Fruit fly (Drosophila melanogaster): ENCODE measurements around the gene CG18787.

Gene CG18787

DNA sequence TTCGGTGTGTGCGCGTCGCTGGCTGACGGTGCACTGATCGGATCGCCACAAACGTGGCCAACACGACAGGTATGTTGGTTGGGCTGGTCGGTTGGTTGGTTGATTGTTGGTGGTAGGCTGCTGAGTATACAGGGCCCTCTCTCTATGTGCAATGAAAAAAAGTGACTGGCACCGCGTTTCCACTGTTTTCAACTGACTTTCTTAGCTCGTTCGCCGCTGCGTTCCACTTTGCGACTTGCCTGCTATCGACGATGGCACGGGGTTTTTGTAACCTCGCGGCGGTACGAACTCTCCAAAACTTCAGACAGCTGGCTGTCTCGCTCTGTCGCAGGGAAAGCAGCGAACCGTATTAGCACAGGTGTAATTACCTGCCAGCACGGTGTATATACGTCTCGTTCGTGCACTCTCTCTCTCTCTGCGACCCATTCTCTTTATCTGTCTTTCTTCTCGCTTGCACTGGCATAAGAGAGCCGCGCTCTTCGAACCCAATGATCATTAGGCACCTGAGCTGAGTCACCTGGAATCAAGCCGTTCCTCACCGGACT, 28.2 kb downstream of the CG18787 start (continued):
- peak; percentile 81 for TF ChIP-seq CG10543 (GFP tag; optimal IDR thresholded peaks at IDR 0.05)
- no peak for TF ChIP-seq CG17385 (GFP tag; optimal IDR thresholded peaks at IDR 0.05)
- no peak for TF ChIP-seq CG3838 (GFP tag; optimal IDR thresholded peaks at IDR 0.05)
- no peak for TF ChIP-seq CG14710 (tag; optimal IDR thresholded peaks at IDR 0.05)
- TF ChIP-seq jumu (GFP tag; optimal IDR thresholded peaks at IDR 0.05), result no peak
- peak; percentile 7 for TF ChIP-seq nmo (GFP tag; optimal IDR thresholded peaks at IDR 0.05)
- no peak for TF ChIP-seq nau (GFP tag; optimal IDR thresholded peaks at IDR 0.05)
- no peak for TF ChIP-seq pzg (GFP tag; optimal IDR thresholded peaks at IDR 0.05)
- TF ChIP-seq da (GFP tag; optimal IDR thresholded peaks at IDR 0.05), result peak; percentile 9

DNA sequence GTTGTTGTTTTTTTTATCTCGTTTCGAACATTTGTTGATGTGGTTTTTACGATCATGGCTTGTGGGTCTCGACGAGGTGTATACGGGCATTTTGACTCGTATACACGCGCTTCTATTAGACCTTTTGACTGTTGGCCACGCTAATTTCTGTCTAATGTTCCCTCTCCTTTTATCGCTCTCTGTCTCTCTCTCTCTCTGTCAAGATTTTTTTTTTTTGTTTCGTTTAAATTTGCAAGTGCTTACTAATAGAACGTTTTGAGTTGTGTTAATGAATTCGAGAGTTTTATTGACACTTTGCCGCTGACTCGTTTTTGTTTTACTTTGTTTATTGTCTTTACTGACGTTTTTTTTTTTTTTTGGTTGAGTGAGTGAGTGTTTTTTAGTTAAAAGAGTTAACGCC, 28.8 kb downstream of the CG18787 start:
- TF ChIP-seq eve (GFP tag; optimal IDR thresholded peaks at IDR 0.05) (peak in 1 of 2 experiments; percentile 76), sens (GFP tag) (peak; percentile 75), CG17359 (tag; optimal IDR thresholded peaks at IDR 0.05) (no peak), zfh1 (GFP tag; IDR thresholded peaks at IDR 0.05) (no peak), CG4820 (GFP tag; optimal IDR thresholded peaks at IDR 0.05) (peak; percentile 9), z (GFP tag; IDR thresholded peaks at IDR 0.05) (peak; percentile 69; the same call in 2 of the 3 replicates)

DNA sequence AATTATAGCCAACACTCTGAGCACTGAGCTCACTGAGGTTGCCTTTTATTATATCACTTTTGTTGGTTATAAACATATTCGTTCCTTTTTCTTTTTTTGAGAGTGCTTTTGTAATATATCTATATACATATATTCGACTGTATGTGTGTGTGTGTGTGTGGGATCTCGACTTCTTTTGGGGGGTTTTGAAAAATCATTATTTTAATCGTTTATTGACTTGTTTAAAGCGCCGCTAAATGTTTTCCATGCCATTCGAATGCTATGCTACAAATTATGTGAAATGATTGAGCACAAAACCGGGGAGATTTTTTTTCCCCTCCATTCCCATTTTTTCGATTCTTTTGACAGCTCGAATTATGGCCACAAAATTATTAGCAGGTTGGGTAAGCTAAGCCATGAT, 29.7 kb downstream of the CG18787 start:
- TF ChIP-seq CG13894 (tag; optimal IDR thresholded peaks at IDR 0.05) (peak; percentile 53), Bgb (GFP tag; IDR thresholded peaks at IDR 0.05; ENCODE audit: partially characterized antibody) (no peak)

dm6 chr2L:11968581-11969272, 30.4 kb downstream of the CG18787 start:
- TF ChIP-seq CG6175 (GFP tag; IDR thresholded peaks at IDR 0.05) (peak; percentile 69; the same call in 1 of the 3 replicates), Awh (GFP tag; IDR thresholded peaks at IDR 0.05) (no peak), D19A (tag; optimal IDR thresholded peaks at IDR 0.05) (peak; percentile 80), cwo (GFP tag; optimal IDR thresholded peaks at IDR 0.05) (peak; percentile 1), HmgD (GFP tag; optimal IDR thresholded peaks at IDR 0.05) (no peak), CG11560 (tag; IDR thresholded peaks at IDR 0.05) (no peak), sens (GFP tag) (peak; percentile 45), zen (tag; optimal IDR thresholded peaks at IDR 0.05) (peak; percentile 59), cad (GFP tag; optimal IDR thresholded peaks at IDR 0.05) (peak; percentile 40), ssp (GFP tag; IDR thresholded peaks at IDR 0.05) (no peak), CG4404 (GFP tag; IDR thresholded peaks at IDR 0.05) (no peak), Deaf1 (tag; optimal IDR thresholded peaks at IDR 0.05) (no peak), CG1832 (GFP tag; optimal IDR thresholded peaks at IDR 0.05) (peak; percentile 66), CG11504 (tag; optimal IDR thresholded peaks at IDR 0.05) (no peak), cg (GFP tag; optimal IDR thresholded peaks at IDR 0.05) (peak; percentile 47), pros (GFP tag; optimal IDR thresholded peaks at IDR 0.05) (peak; percentile 10), odd (GFP tag; optimal IDR thresholded peaks at IDR 0.05) (no peak), CG10147 (GFP tag; optimal IDR thresholded peaks at IDR 0.05) (no peak), Trl (optimal IDR thresholded peaks at IDR 0.05) (peak in 1 of 2 experiments; percentile 21), Trl (GFP tag; optimal IDR thresholded peaks at IDR 0.05) (no peak), CG12236 (GFP tag; optimal IDR thresholded peaks at IDR 0.05) (no peak), tna (GFP tag; IDR thresholded peaks at IDR 0.05; ENCODE audit: partially characterized antibody) (no peak)

Data from whole organism, embryonic.